Fruit fly (Drosophila melanogaster) whole organism, prepupa: ENCODE data around the gene NetB.

Source experiments
- CG3919 ChIP-seq: fragments of 200-800 bp; sonication (Bioruptor generic); optimal IDR thresholded peaks from 3 replicates; lab custom pipeline; 2016; ENCODE audit warnings: missing biosample characterization, missing genetic modification characterization
- CG6854 ChIP-seq: fragments of 200-800 bp; sonication (Bioruptor generic); optimal IDR thresholded peaks from 2 replicates; lab custom pipeline; 2017; ENCODE audit warnings: missing biosample characterization, mild to moderate bottlenecking, missing genetic modification characterization
- Gug ChIP-seq: fragments of 200-800 bp; sonication (Bioruptor generic); IDR thresholded peaks from 2 replicates; pipeline ENCODE4 v1.3.6; 2022; ENCODE audit warnings: missing biosample characterization, missing genetic modification characterization
- fkh ChIP-seq: fragments of 200-800 bp; sonication (Bioruptor generic); optimal IDR thresholded peaks from 3 replicates; lab custom pipeline; 2017; ENCODE audit warnings: missing biosample characterization, mild to moderate bottlenecking, missing genetic modification characterization, moderate library complexity

dm6 chrX:14718842-14719241, 30.3 kb downstream of the NetB start, which contains the start of gene hog:
- TF ChIP-seq Gug (GFP tag; lab: Robert Waterston, UW): no peak
- TF ChIP-seq CG3919 (GFP tag; lab: Kevin White, UChicago): no peak
- no peak for TF ChIP-seq fkh
- TF ChIP-seq CG6854 (GFP tag; lab: Kevin White, UChicago): no peak
